Worm (Caenorhabditis elegans) whole organism, early embryonic: ENCODE measurements around the gene epg-6.

Experiments
- B0310.2 ChIP-seq: sonication (generic microtip); optimal IDR thresholded peaks from 2 replicates; lab custom pipeline; 2016; ENCODE audit warnings: mild to moderate bottlenecking, missing genetic modification characterization, missing compliant biosample characterization
- F13C5.2 ChIP-seq: sonication (generic microtip); optimal IDR thresholded peaks from 2 replicates; lab custom pipeline; 2017; ENCODE audit warnings: mild to moderate bottlenecking, missing genetic modification characterization, inconsistent platforms, missing compliant biosample characterization
- aly-1 ChIP-seq: sonication (generic microtip); optimal IDR thresholded peaks from 2 replicates; lab custom pipeline; 2016; ENCODE audit warnings: missing genetic modification characterization, missing compliant biosample characterization
- ama-1 ChIP-seq: fragments of 150-350 bp; optimal IDR thresholded peaks from 2 replicates; lab custom pipeline; 2014
- ceh-13 ChIP-seq: fragments of 200-800 bp; sonication (Bioruptor generic); optimal IDR thresholded peaks from 2 replicates; lab custom pipeline; 2018; ENCODE audit warnings: mild to moderate bottlenecking, missing genetic modification characterization, missing compliant biosample characterization
- flt-1 ChIP-seq: fragments of 200-800 bp; sonication (Bioruptor generic); IDR thresholded peaks from 2 replicates; pipeline ENCODE4 v1.3.6; 2022; ENCODE audit warnings: missing genetic modification characterization, missing compliant biosample characterization
- hmbx-1 ChIP-seq: sonication (generic microtip); optimal IDR thresholded peaks from 2 replicates; lab custom pipeline; 2016; ENCODE audit warnings: mild to moderate bottlenecking, missing genetic modification characterization, missing compliant biosample characterization
- hmg-4 ChIP-seq: fragments of 200-800 bp; sonication (Bioruptor generic); optimal IDR thresholded peaks from 2 replicates; lab custom pipeline; 2018; ENCODE audit warnings: mild to moderate bottlenecking, missing genetic modification characterization, missing compliant biosample characterization
- hnd-1 ChIP-seq: sonication (generic microtip); optimal IDR thresholded peaks from 2 replicates; lab custom pipeline; 2016; ENCODE audit warnings: missing genetic modification characterization, missing compliant biosample characterization
- scrt-1 ChIP-seq: fragments of 200-800 bp; sonication (Bioruptor generic); IDR thresholded peaks from 2 replicates; pipeline ENCODE4 v1.3.6; 2022; ENCODE audit warnings: missing genetic modification characterization, missing compliant biosample characterization
- tbx-37 ChIP-seq: fragments of 200-800 bp; sonication (Bioruptor generic); conservative IDR thresholded peaks from 2 replicates; pipeline ENCODE4 v1.3.6; 2022; ENCODE audit warnings: missing genetic modification reagents, missing genetic modification characterization, missing compliant biosample characterization

- TF ChIP-seq F13C5.2 (no peak), ama-1 (lab: Kevin White, UChicago) (no peak), flt-1 (GFP tag; lab: Robert Waterston, UW) (no peak), B0310.2 (no peak), hnd-1 (tag; lab: Kevin White, UChicago) (no peak), tbx-37 (GFP tag; lab: Robert Waterston, UW) (no peak), scrt-1 (GFP tag; lab: Robert Waterston, UW) (no peak), hmg-4 (GFP tag; lab: Kevin White, UChicago) (no peak), ceh-13 (GFP tag; lab: Kevin White, UChicago) (no peak), aly-1 (tag; lab: Kevin White, UChicago) (no peak), hmbx-1 (tag; lab: Kevin White, UChicago) (no peak)
Observed at ce11 chrIII:10552929-10553328, 47.1 kb downstream of the epg-6 start, which contains the start of gene T21C12.8.
